Fruit fly (Drosophila melanogaster) whole organism, embryonic: ENCODE results near the gene CSN6.

Experiments
- CG34224 ChIP-seq: fragments of 200-800 bp; sonication (Bioruptor generic); IDR thresholded peaks from 3 replicates; pipeline ENCODE4 v1.3.6; 2022; ENCODE audit warnings: missing biosample characterization, missing genetic modification characterization; ENCODE audit not compliant: partially characterized antibody
- Usf ChIP-seq: fragments of 200-800 bp; sonication (Bioruptor generic); optimal IDR thresholded peaks from 2 replicates; lab custom pipeline; 2017; ENCODE audit warnings: missing genotype, missing biosample characterization, missing genetic modification characterization
- az2 ChIP-seq: fragments of 200-800 bp; sonication (Bioruptor generic); optimal IDR thresholded peaks from 3 replicates; lab custom pipeline; 2016; ENCODE audit warnings: missing biosample characterization, missing genetic modification characterization
- so ChIP-seq: fragments of 200-800 bp; sonication (Bioruptor generic); IDR thresholded peaks from 3 replicates; pipeline ENCODE4 v1.3.6; 2022; ENCODE audit warnings: missing biosample characterization, missing genetic modification characterization

DNA sequence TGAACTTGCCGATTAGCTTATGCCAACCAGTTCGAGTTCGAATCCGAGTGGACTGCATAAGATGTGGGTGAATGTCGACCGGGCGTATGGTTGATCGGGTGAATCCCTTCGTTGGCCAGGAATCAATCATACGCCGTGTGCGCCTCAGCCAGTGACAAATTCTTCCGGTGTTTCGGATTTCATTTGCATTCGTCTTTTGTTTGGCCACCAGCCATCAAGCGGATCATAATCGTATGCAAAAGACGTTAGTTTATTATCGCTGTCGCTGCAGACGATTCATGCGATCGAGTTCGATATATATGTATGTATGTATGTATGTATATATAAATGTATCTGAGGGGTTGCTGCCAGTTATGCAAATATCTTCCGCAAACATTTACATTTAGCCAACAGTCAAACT, 16.5 kb upstream of the CSN6 start:
- no peak for TF ChIP-seq Usf (GFP tag; lab: Kevin White, UChicago)
- no peak for TF ChIP-seq CG34224 (GFP tag; lab: Robert Waterston, UW)
- no peak for TF ChIP-seq az2 (GFP tag; lab: Kevin White, UChicago)
- no peak for TF ChIP-seq so
